Fruit fly (Drosophila melanogaster): ENCODE measurements around the gene Atg17.
A peak's percentile ranks its signal among the peaks of the same experiment; 100 is the strongest.

Gene Atg17

dm6 chr3R:5682921-5683748 lies 13.6 kb downstream of the Atg17 start (continued):
- TF ChIP-seq HmgZ (tag; optimal IDR thresholded peaks at IDR 0.05) (no peak), Ets97D (GFP tag; optimal IDR thresholded peaks at IDR 0.05) (no peak), jumu (GFP tag; optimal IDR thresholded peaks at IDR 0.05) (peak; percentile 36), nau (GFP tag; optimal IDR thresholded peaks at IDR 0.05) (no peak), vnd (GFP tag; IDR thresholded peaks at IDR 0.05; ENCODE audit: partially characterized antibody) (no peak), CG4424 (GFP tag; optimal IDR thresholded peaks at IDR 0.05) (peak; percentile 63), luna (GFP tag; optimal IDR thresholded peaks at IDR 0.05) (no peak), CG15479 (GFP tag; optimal IDR thresholded peaks at IDR 0.05) (no peak), CG9437 (GFP tag; optimal IDR thresholded peaks at IDR 0.05) (peak; percentile 34), run (tag; optimal IDR thresholded peaks at IDR 0.05) (no peak), az2 (GFP tag; optimal IDR thresholded peaks at IDR 0.05) (peak; percentile 70), CG18599 (GFP tag; optimal IDR thresholded peaks at IDR 0.05) (peak; percentile 40), CG10209 (GFP tag; optimal IDR thresholded peaks at IDR 0.05) (peak; percentile 50), Dad (GFP tag; optimal IDR thresholded peaks at IDR 0.05) (peak; percentile 22), Mes4 (GFP tag; optimal IDR thresholded peaks at IDR 0.05) (peak; percentile 56), Fer1 (GFP tag; optimal IDR thresholded peaks at IDR 0.05) (peak; percentile 54), crc (GFP tag; optimal IDR thresholded peaks at IDR 0.05) (no peak), ap (GFP tag; IDR thresholded peaks at IDR 0.05) (no peak), CG42726 (GFP tag; IDR thresholded peaks at IDR 0.05; ENCODE audit: partially characterized antibody) (no peak; the same call in 1 of the 2 replicates), CG7987 (GFP tag; optimal IDR thresholded peaks at IDR 0.05) (no peak), scrt (GFP tag; optimal IDR thresholded peaks at IDR 0.05) (peak; percentile 48), CG34422 (GFP tag; IDR thresholded peaks at IDR 0.05) (no peak), chif (GFP tag; optimal IDR thresholded peaks at IDR 0.05) (peak; percentile 13 to 60), gcm2 (GFP tag; optimal IDR thresholded peaks at IDR 0.05) (peak; percentile 11), z (GFP tag; IDR thresholded peaks at IDR 0.05) (no peak), Aef1 (GFP tag; IDR thresholded peaks at IDR 0.05) (no peak), Bgb (GFP tag; IDR thresholded peaks at IDR 0.05; ENCODE audit: partially characterized antibody) (no peak), Sry-δ (GFP tag; optimal IDR thresholded peaks at IDR 0.05) (no peak), CG9797 (GFP tag; optimal IDR thresholded peaks at IDR 0.05) (no peak), shn (GFP tag; optimal IDR thresholded peaks at IDR 0.05) (no peak), D19A (tag; optimal IDR thresholded peaks at IDR 0.05) (peak; percentile 77), tup (GFP tag; optimal IDR thresholded peaks at IDR 0.05) (no peak), CG10959 (GFP tag; IDR thresholded peaks at IDR 0.05) (no peak), cad (GFP tag; optimal IDR thresholded peaks at IDR 0.05) (no peak), C15 (GFP tag; IDR thresholded peaks at IDR 0.05) (no peak), kah (GFP tag; optimal IDR thresholded peaks at IDR 0.05) (no peak), CG18619 (GFP tag; optimal IDR thresholded peaks at IDR 0.05) (no peak), hbn (GFP tag; IDR thresholded peaks at IDR 0.05; ENCODE audit: partially characterized antibody) (no peak), hth (optimal IDR thresholded peaks at IDR 0.05) (no peak), Lpt (GFP tag; optimal IDR thresholded peaks at IDR 0.05) (no peak), lilli (GFP tag; optimal IDR thresholded peaks at IDR 0.05) (peak; percentile 56), H2.0 (GFP tag; IDR thresholded peaks at IDR 0.05) (peak; percentile 35; the same call in 1 of the 2 replicates), pho (GFP tag; optimal IDR thresholded peaks at IDR 0.05) (no peak), D (optimal IDR thresholded peaks at IDR 0.05) (no peak), D (GFP tag; optimal IDR thresholded peaks at IDR 0.05) (peak; percentile 51), pum (GFP tag; optimal IDR thresholded peaks at IDR 0.05) (peak; percentile 61), Rx (GFP tag; IDR thresholded peaks at IDR 0.05) (no peak), trh (GFP tag; optimal IDR thresholded peaks at IDR 0.05) (no peak), Awh (GFP tag; IDR thresholded peaks at IDR 0.05) (no peak), MBD-R2 (GFP tag; IDR thresholded peaks at IDR 0.05) (no peak), schlank (tag; optimal IDR thresholded peaks at IDR 0.05) (no peak)
